Fruit fly (Drosophila melanogaster): ENCODE data around the gene CG5397.

The CG5397 gene

dm6 chr2L:1239736-1240135 is at the start of gene CG5397:
CG5397 (plus strand) TSS chr2L:1240036.
- TF ChIP-seq Sin3A (optimal IDR thresholded peaks at IDR 0.05) (no peak), h (optimal IDR thresholded peaks at IDR 0.05) (no peak), psq (optimal IDR thresholded peaks at IDR 0.05) (no peak), Myc (optimal IDR thresholded peaks at IDR 0.05) (no peak), ttk (optimal IDR thresholded peaks at IDR 0.05) (no peak), insv (optimal IDR thresholded peaks at IDR 0.05) (no peak)

DNA sequence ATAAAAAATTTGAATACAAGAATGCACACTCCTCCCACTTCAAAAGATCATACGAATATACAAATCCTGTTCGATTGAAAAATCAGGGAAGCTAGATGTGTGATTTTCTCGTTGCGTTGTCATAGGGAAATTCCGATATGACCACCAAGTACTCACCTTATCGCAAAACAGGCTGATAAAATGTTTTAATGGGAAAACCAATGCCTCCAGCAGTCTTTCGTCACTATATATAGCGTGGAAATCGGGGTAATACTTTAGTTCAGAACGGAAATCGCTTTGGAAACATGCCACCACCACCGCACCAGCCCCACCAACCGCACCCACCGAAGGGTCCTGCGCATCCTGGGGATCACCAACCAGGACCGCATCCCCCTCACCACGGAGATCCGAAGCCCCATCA is 40.7 kb upstream of the CG5397 start, which contains the start of the genes CG5139 and CG43348:
Gene CG5139, minus strand, starts transcription at position 101 of the 400 bp plus-strand sequence.
Gene CG43348, plus strand, starts transcription at position 247 of the 400 bp plus-strand sequence.
- TF ChIP-seq ttk (optimal IDR thresholded peaks at IDR 0.05) (no peak), insv (optimal IDR thresholded peaks at IDR 0.05) (no peak), Myc (optimal IDR thresholded peaks at IDR 0.05) (no peak), Sin3A (optimal IDR thresholded peaks at IDR 0.05) (no peak), psq (optimal IDR thresholded peaks at IDR 0.05) (no peak), h (optimal IDR thresholded peaks at IDR 0.05) (no peak)

DNA sequence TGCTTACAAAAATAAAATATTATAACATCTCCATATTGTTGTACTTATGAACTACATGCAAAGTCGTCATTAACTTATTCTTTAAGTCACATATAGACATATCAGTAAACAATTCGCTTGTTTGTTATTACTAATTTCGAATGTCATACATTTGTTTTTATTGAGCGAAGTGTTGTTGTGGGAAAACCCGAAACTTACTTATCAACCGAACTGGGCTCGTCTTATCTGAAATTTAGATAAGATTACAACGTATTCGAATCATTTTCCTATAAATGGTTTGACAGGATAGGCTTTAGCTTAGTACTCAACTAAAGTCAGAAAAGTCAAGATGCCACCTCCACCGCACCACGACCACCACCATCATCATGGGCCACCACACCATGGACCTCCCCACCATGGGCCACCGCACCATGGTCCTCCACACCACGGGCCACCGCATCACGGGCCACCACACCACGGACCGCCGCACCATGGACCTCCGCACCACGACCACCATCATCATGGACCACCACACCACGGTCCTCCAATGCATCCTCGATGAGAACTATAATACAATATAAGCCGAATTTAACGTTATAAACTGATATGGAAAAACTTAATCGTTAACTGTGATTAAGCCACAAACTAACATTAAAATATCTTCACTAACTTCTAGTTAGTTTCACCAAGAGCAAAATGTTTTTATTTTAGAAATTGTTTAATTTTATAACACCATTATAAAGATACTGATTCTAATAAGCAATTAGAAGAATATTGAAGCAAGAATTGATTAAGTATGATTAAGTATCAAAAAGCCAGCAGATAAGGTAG is 39.7 kb upstream of the CG5397 start, which contains the start of the genes CG43349 and CG5011:
Gene CG43349, plus strand, starts transcription at position 294 of the 810 bp plus-strand sequence.
Gene CG5011, plus strand, starts transcription at position 760 of the 810 bp plus-strand sequence.
- TF ChIP-seq Sin3A (optimal IDR thresholded peaks at IDR 0.05) (no peak), h (optimal IDR thresholded peaks at IDR 0.05) (no peak), insv (optimal IDR thresholded peaks at IDR 0.05) (no peak), ttk (optimal IDR thresholded peaks at IDR 0.05) (no peak), Myc (optimal IDR thresholded peaks at IDR 0.05) (no peak), psq (optimal IDR thresholded peaks at IDR 0.05) (no peak)

DNA sequence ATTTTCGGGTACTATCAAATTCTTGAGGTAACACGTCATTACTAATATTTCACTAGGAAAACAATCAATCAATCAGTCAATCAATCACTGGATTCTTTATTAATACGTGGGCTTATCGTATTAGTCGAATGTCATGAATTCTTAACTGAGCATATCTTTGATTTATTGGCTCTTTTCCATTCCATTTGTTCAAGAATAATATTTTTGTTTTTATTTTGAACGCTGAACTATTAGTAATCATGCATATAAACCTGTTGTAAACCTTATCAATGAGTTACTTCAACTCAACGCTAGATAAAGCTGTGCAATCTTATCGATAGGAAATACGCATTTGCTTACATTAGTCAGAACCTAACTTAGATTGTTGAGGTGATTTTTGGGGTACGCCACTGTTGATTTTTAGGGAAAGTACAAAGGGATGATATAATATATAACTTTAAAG is 38.4 kb upstream of the CG5397 start:
- TF ChIP-seq ttk (optimal IDR thresholded peaks at IDR 0.05) (no peak), Myc (optimal IDR thresholded peaks at IDR 0.05) (no peak), Sin3A (optimal IDR thresholded peaks at IDR 0.05) (no peak), insv (optimal IDR thresholded peaks at IDR 0.05) (no peak)

DNA sequence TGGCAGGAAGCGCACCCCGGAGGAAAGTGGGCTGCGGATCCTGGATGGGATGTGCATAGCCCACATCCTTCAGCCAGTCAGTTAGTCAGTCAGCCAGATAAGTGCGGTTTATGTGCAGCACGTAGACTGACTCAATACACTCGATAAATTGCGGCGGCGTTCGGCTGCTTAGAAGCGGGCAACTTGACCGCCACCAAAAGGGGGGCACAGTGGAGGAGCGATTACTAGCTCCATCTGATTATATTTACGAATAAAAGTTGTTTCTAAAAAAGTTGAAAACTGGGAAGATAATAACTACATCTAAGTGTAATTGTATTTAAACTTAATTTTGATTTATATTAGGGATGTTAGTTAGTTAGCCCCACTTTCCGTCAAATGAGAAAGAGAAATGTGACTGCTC is 37.4 kb upstream of the CG5397 start:
- TF ChIP-seq Sin3A (optimal IDR thresholded peaks at IDR 0.05): no peak
- no peak for TF ChIP-seq ttk (optimal IDR thresholded peaks at IDR 0.05)
- no peak for TF ChIP-seq insv (optimal IDR thresholded peaks at IDR 0.05)
- TF ChIP-seq psq (optimal IDR thresholded peaks at IDR 0.05): no peak
- no peak for TF ChIP-seq Myc (optimal IDR thresholded peaks at IDR 0.05)
- TF ChIP-seq h (optimal IDR thresholded peaks at IDR 0.05): no peak

DNA sequence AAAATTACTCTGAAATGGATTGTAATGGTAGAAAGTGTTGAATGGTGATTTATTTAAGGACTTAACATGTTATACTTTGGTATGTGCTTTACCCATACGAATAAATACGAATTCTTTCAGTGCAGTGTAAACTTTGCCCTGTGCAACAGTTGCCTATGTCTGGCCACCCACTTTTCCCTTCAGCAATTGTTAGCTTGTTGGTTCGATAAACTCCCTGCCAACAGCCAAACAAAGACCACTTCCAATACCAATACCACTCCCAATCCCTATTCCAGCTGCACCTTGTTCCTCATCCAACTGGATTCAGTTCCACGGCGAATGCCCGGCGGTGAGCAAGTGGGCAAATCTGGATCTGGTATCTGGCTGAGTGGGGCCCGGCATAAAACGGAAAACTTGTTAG is 35.9 kb upstream of the CG5397 start, which contains the start of gene CG14342:
Gene CG14342, plus strand, starts transcription at position 301 of the 400 bp plus-strand sequence.
- TF ChIP-seq psq (optimal IDR thresholded peaks at IDR 0.05): no peak
- TF ChIP-seq h (optimal IDR thresholded peaks at IDR 0.05): no peak
- TF ChIP-seq Myc (optimal IDR thresholded peaks at IDR 0.05): no peak
- no peak for TF ChIP-seq insv (optimal IDR thresholded peaks at IDR 0.05)
- TF ChIP-seq Sin3A (optimal IDR thresholded peaks at IDR 0.05): no peak
- no peak for TF ChIP-seq ttk (optimal IDR thresholded peaks at IDR 0.05)

- TF ChIP-seq insv (optimal IDR thresholded peaks at IDR 0.05) (no peak), Sin3A (optimal IDR thresholded peaks at IDR 0.05) (no peak), h (optimal IDR thresholded peaks at IDR 0.05) (no peak), Myc (optimal IDR thresholded peaks at IDR 0.05) (no peak), ttk (optimal IDR thresholded peaks at IDR 0.05) (no peak), psq (optimal IDR thresholded peaks at IDR 0.05) (no peak)
Observed at dm6 chr2L:1207432-1207831, 32.4 kb upstream of the CG5397 start.

DNA sequence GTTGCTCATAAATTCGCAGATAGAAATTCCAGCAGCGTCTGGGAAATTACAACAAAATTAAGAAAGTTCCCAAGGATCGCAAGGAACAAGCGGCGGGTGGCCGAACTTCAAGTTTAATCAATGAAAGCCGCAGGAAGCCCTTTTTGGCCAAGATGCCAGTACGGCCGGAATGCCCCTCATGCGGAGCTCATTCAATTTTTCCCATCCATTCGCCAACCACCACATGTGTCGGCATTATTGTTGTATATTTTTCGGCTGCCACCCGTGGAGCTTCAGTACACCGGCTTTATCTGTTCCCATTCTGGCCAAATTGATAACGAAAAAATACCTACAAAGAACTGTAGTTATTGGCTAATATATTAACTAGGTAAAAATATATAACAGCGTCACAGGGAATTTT is 28.3 kb upstream of the CG5397 start:
- no peak for TF ChIP-seq Sin3A (optimal IDR thresholded peaks at IDR 0.05)
- no peak for TF ChIP-seq h (optimal IDR thresholded peaks at IDR 0.05)
- no peak for TF ChIP-seq Myc (optimal IDR thresholded peaks at IDR 0.05)
- no peak for TF ChIP-seq psq (optimal IDR thresholded peaks at IDR 0.05)
- TF ChIP-seq insv (optimal IDR thresholded peaks at IDR 0.05): no peak
- no peak for TF ChIP-seq ttk (optimal IDR thresholded peaks at IDR 0.05)

DNA sequence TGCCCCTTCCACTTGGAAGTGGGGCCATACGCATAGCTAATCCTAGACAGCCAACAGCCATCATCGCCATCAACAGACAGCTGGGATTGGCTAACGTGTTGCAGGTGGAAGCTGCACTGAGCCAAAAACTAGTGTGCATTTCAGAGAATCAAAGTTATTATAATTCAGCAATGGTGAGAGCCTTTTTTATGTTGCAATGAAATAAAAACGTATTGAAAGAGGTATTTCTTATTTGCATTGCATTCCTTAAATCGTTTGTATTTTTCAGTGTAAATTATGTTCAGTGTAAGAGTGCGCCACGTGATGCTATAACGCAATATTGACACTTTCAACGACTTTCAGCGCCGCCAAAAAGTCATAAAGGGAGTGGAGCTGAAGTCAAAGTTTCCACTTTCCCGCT is 26.2 kb upstream of the CG5397 start:
- no peak for TF ChIP-seq insv (optimal IDR thresholded peaks at IDR 0.05)
- TF ChIP-seq h (optimal IDR thresholded peaks at IDR 0.05): no peak
- no peak for TF ChIP-seq ttk (optimal IDR thresholded peaks at IDR 0.05)
- no peak for TF ChIP-seq psq (optimal IDR thresholded peaks at IDR 0.05)
- TF ChIP-seq Myc (optimal IDR thresholded peaks at IDR 0.05): no peak
- no peak for TF ChIP-seq Sin3A (optimal IDR thresholded peaks at IDR 0.05)

DNA sequence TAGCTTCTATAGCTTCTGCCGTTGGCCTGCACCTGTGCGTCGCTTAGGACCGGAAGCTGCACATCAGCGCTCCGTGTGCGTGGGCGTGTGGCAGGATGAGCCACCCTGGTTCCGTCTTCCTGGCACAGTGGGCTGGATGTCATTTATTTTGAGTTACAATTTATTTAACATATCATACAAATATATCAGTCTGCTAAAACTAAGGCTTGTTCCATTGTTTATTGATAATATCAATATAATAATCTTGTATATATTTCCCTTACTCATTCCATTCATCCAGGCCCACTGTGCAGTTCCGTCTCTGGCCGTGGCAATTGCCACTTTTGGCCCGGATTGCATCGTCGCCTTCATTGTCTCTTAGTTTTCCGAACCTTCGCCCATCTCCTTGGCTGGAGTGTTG is 25.4 kb upstream of the CG5397 start:
- no peak for TF ChIP-seq Sin3A (optimal IDR thresholded peaks at IDR 0.05)

dm6 chr2L:1217033-1217612 is 22.7 kb upstream of the CG5397 start:
- no peak for TF ChIP-seq h (optimal IDR thresholded peaks at IDR 0.05)
- no peak for TF ChIP-seq psq (optimal IDR thresholded peaks at IDR 0.05)
- TF ChIP-seq insv (optimal IDR thresholded peaks at IDR 0.05): no peak
- no peak for TF ChIP-seq Myc (optimal IDR thresholded peaks at IDR 0.05)
- TF ChIP-seq Sin3A (optimal IDR thresholded peaks at IDR 0.05): no peak
- TF ChIP-seq ttk (optimal IDR thresholded peaks at IDR 0.05): no peak

dm6 chr2L:1217892-1218473 is 21.9 kb upstream of the CG5397 start:
- no peak for TF ChIP-seq Myc (optimal IDR thresholded peaks at IDR 0.05)
- no peak for TF ChIP-seq h (optimal IDR thresholded peaks at IDR 0.05)
- no peak for TF ChIP-seq ttk (optimal IDR thresholded peaks at IDR 0.05)
- no peak for TF ChIP-seq psq (optimal IDR thresholded peaks at IDR 0.05)
- no peak for TF ChIP-seq Sin3A (optimal IDR thresholded peaks at IDR 0.05)
- no peak for TF ChIP-seq insv (optimal IDR thresholded peaks at IDR 0.05)
